Worm (Caenorhabditis elegans): Measurements from ENCODE around the gene K10H10.10.

The K10H10.10 gene

DNA sequence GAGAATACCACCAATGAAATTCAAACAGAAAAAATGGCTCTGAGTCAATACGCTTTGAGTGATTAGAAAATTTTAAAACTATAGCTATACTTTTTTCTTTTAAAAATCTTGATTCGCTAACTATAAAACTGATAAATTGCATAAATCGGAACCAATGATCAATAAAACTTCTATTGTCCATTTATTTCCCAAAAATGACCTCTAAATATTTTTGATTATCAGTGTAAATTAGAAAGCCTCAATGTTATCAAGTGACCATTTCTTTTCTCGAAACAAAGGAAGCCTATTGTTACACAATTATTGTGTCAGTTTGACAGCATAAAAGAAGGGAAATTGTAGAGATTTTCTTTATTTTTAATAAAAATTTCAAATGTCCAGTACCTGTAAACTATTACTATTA lies 7.4 kb upstream of the K10H10.10 start, which contains the start of gene K10H10.4:
Gene K10H10.4 (plus strand): TSS at position 301 of the 400 bp plus-strand sequence.
- TF ChIP-seq dmd-6 (GFP tag; IDR thresholded peaks at IDR 0.05) (no peak), lin-13 (GFP tag; optimal IDR thresholded peaks at IDR 0.05) (no peak), spr-1 (tag; optimal IDR thresholded peaks at IDR 0.05) (no peak), duxl-1 (tag; optimal IDR thresholded peaks at IDR 0.05; ENCODE audit: poor library complexity) (no peak), tra-1 (GFP tag; IDR thresholded peaks at IDR 0.05) (no peak), mep-1 (tag; optimal IDR thresholded peaks at IDR 0.05) (no peak), F49E8.2 (tag; optimal IDR thresholded peaks at IDR 0.05; ENCODE audit: borderline replicate concordance) (no peak), nhr-111 (GFP tag; optimal IDR thresholded peaks at IDR 0.05) (no peak)

- TF ChIP-seq fkh-10 (GFP tag; optimal IDR thresholded peaks at IDR 0.05) (no peak), nhr-25 (tag; optimal IDR thresholded peaks at IDR 0.05; ENCODE audit: borderline replicate concordance, insufficient read depth) (no peak), hlh-30 (tag; optimal IDR thresholded peaks at IDR 0.05; ENCODE audit: insufficient read depth) (no peak), ces-1 (GFP tag; optimal IDR thresholded peaks at IDR 0.05) (no peak), tag-97 (GFP tag; IDR thresholded peaks at IDR 0.05) (no peak), lin-39 (tag; optimal IDR thresholded peaks at IDR 0.05) (no peak), aha-1 (tag) (no peak), egl-27 (tag; optimal IDR thresholded peaks at IDR 0.05) (no peak), unc-130 (GFP tag; optimal IDR thresholded peaks at IDR 0.05) (no peak), hif-1 (tag; optimal IDR thresholded peaks at IDR 0.05) (no peak), jun-1 (tag; optimal IDR thresholded peaks at IDR 0.05) (no peak), daf-12 (tag; optimal IDR thresholded peaks at IDR 0.05) (no peak), ctbp-1 (GFP tag; IDR thresholded peaks at IDR 0.05) (no peak), ceh-28 (tag; optimal IDR thresholded peaks at IDR 0.05) (no peak), mxl-2 (GFP tag; conservative IDR thresholded peaks at IDR 0.05) (no peak), ZK337.2 (GFP tag; IDR thresholded peaks at IDR 0.05) (no peak), nhr-48 (tag; optimal IDR thresholded peaks at IDR 0.05) (no peak)
Observed at ce11 chrII:14501447-14501846, 6.1 kb upstream of the K10H10.10 start, which contains the start of gene K10H10.5. TSS of gene K10H10.5 (plus strand) at chrII:14501747.

DNA sequence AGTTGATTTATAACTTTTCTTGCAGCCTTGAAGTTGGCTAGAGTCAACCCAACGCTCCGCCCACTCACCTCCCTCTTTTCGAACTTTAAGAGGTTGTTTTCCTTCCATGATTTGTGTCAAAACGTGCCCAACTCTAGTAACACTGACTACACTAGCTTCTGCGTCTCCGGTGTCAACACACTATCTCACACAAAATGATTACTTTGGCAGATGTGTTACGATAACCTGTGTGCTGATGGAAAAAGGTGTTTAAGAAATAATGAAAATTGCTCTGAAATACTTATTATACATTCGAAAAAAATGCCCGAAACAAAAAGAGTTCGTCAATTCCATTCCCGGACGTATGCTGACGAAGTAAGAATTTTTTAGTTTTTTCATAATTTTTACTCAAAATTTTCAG lies 4.6 kb upstream of the K10H10.10 start, which contains the start of gene K10H10.6:
Gene K10H10.6 (plus strand): TSS at position 301 of the 400 bp plus-strand sequence.
- TF ChIP-seq zag-1 (tag; optimal IDR thresholded peaks at IDR 0.05) (no peak), dpl-1 (GFP tag; optimal IDR thresholded peaks at IDR 0.05) (no peak)

DNA sequence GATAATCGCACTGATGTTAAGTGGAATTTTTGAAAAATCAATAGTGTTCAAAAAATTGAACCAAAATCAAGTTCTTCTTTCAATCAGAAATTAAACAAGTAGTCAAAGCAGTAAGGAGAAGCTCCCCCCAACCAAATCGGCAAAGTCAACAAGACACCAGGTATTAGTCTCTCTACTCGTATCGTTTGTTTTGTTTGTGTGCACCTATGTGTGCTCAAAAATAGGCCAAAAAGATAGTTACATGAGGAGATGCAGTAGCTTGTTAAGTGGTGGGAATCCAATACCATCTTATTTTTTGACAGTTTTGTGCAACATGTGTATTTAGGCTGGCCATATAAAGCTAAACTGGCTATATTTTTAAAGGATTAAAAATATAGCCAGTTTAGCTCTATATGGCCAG lies 1.3 kb upstream of the K10H10.10 start, which contains the start of gene K10H10.12:
Gene K10H10.12 (minus strand): TSS at position 101 of the 400 bp plus-strand sequence.
- TF ChIP-seq set-16 (GFP tag; IDR thresholded peaks at IDR 0.05) (no peak), nhr-41 (GFP tag; IDR thresholded peaks at IDR 0.05) (no peak), zfp-2 (tag; optimal IDR thresholded peaks at IDR 0.05) (no peak), mep-1 (tag; optimal IDR thresholded peaks at IDR 0.05) (no peak), mxl-2 (GFP tag; conservative IDR thresholded peaks at IDR 0.05) (no peak), ZK337.2 (GFP tag; IDR thresholded peaks at IDR 0.05) (no peak), snpc-1.2 (GFP tag; IDR thresholded peaks at IDR 0.05) (no peak), T20F7.1 (GFP tag; optimal IDR thresholded peaks at IDR 0.05) (no peak), ceh-44 (GFP tag; IDR thresholded peaks at IDR 0.05) (no peak), dmd-6 (GFP tag; IDR thresholded peaks at IDR 0.05) (no peak), ces-1 (GFP tag; optimal IDR thresholded peaks at IDR 0.05) (no peak), F37D6.2 (tag; optimal IDR thresholded peaks at IDR 0.05) (no peak), hlh-11 (tag; optimal IDR thresholded peaks at IDR 0.05) (no peak), nhr-25 (tag; optimal IDR thresholded peaks at IDR 0.05; ENCODE audit: borderline replicate concordance, insufficient read depth) (no peak), snpc-4 (tag; optimal IDR thresholded peaks at IDR 0.05) (no peak), lir-3 (tag; optimal IDR thresholded peaks at IDR 0.05) (no peak), nhr-111 (GFP tag; optimal IDR thresholded peaks at IDR 0.05) (no peak)
